Fruit fly (Drosophila melanogaster) whole organism, wandering third instar larva: ENCODE results near the gene tty.
A peak's percentile ranks its signal among the peaks of the same experiment; 100 is the strongest.

Source experiments
- Abd-B ChIP-seq: fragments of >200 bp; optimal IDR thresholded peaks from 2 replicates; lab custom pipeline; 2017; ENCODE audit warnings: missing biosample characterization, missing genetic modification characterization
- CG9705 ChIP-seq: fragments of 200-800 bp; sonication (Bioruptor generic); optimal IDR thresholded peaks from 2 replicates; lab custom pipeline; 2018; ENCODE audit warnings: missing biosample characterization, mild to moderate bottlenecking, missing genetic modification characterization
- CrebA ChIP-seq: fragments of 200-800 bp; sonication (Bioruptor generic); optimal IDR thresholded peaks from 2 replicates; lab custom pipeline; 2016; ENCODE audit warnings: missing biosample characterization, mild to moderate bottlenecking, missing genetic modification characterization, borderline replicate concordance
- Dif ChIP-seq: fragments of 200-275, 200-300 bp; sonication (Bioruptor generic); optimal IDR thresholded peaks from 2 replicates; lab custom pipeline; 2018; ENCODE audit warnings: missing biosample characterization, missing genetic modification characterization; ENCODE audit not compliant: partially characterized antibody
- GATAd ChIP-seq: sonication (Bioruptor generic); optimal IDR thresholded peaks from 2 replicates; lab custom pipeline; 2016; ENCODE audit warnings: missing biosample characterization, missing genetic modification characterization
- HLH106 ChIP-seq: fragments of 200-800 bp; optimal IDR thresholded peaks from 3 replicates; lab custom pipeline; 2019; ENCODE audit warnings: missing biosample characterization, mild to moderate bottlenecking, missing genetic modification characterization, moderate library complexity
- Hnf4 ChIP-seq: fragments of 200-800 bp; sonication (Bioruptor generic); optimal IDR thresholded peaks from 2 replicates; lab custom pipeline; 2016; ENCODE audit warnings: missing biosample characterization, mild to moderate bottlenecking, missing genetic modification characterization
- Hr78 ChIP-seq: fragments of >200 bp; optimal IDR thresholded peaks from 2 replicates; lab custom pipeline; 2017; ENCODE audit warnings: missing biosample characterization, missing genetic modification characterization
- Hr83 ChIP-seq: fragments of 200-300 bp; sonication (Bioruptor generic); optimal IDR thresholded peaks from 2 replicates; lab custom pipeline; 2016; ENCODE audit warnings: missing biosample characterization, mild to moderate bottlenecking, missing genetic modification characterization, moderate library complexity; ENCODE audit not compliant: poor library complexity, severe bottlenecking
- Jra ChIP-seq: sonication (Bioruptor generic); optimal IDR thresholded peaks from 2 replicates; lab custom pipeline; 2016; ENCODE audit warnings: missing biosample characterization, missing genetic modification characterization
- Mio ChIP-seq: sonication (Bioruptor generic); optimal IDR thresholded peaks from 2 replicates; lab custom pipeline; 2016; ENCODE audit warnings: missing biosample characterization, missing genetic modification characterization
- Myc ChIP-seq: fragments of >200 bp; optimal IDR thresholded peaks from 2 replicates; lab custom pipeline; 2017
- N ChIP-seq: fragments of >200 bp; optimal IDR thresholded peaks from 2 replicates; lab custom pipeline; 2018; ENCODE audit warnings: missing biosample characterization, missing external identifiers, missing genetic modification characterization
- OdsH ChIP-seq: fragments of 200-800 bp; sonication (Bioruptor generic); optimal IDR thresholded peaks from 2 replicates; lab custom pipeline; 2016; ENCODE audit warnings: missing biosample characterization, mild to moderate bottlenecking, missing genetic modification characterization
- Rel ChIP-seq, 2 experiments: fragments of 200-800 bp; sonication (Bioruptor generic) in 1 of 2; optimal IDR thresholded peaks; 2 replicates in 1 of 2; 3 replicates in 1 of 2; lab custom pipeline; 2016 to 2019; ENCODE audit warnings: mild to moderate bottlenecking in 2 of 2, missing biosample characterization in 2 of 2, missing genetic modification characterization in 2 of 2, moderate library complexity in 1 of 2
- Sp1 ChIP-seq: fragments of 200-800 bp; sonication (Bioruptor generic); optimal IDR thresholded peaks from 3 replicates; lab custom pipeline; 2019; ENCODE audit warnings: missing biosample characterization, mild to moderate bottlenecking, missing genetic modification characterization, moderate library complexity
- Vsx2 ChIP-seq: fragments of 200-300, 225-300 bp; sonication (Bioruptor generic); optimal IDR thresholded peaks from 2 replicates; lab custom pipeline; 2018; ENCODE audit warnings: missing biosample characterization, missing genetic modification characterization; ENCODE audit not compliant: partially characterized antibody
- br ChIP-seq: fragments of 200-800 bp; sonication (Bioruptor generic); optimal IDR thresholded peaks from 2 replicates; lab custom pipeline; 2016; ENCODE audit warnings: missing biosample characterization, missing genetic modification characterization
- brk ChIP-seq: fragments of 200-800 bp; sonication (Bioruptor generic); optimal IDR thresholded peaks from 2 replicates; lab custom pipeline; 2016; ENCODE audit warnings: missing biosample characterization, mild to moderate bottlenecking, missing genetic modification characterization
- dl ChIP-seq, 2 experiments: fragments of 175-275, 200-275 bp in 1 of 2; fragments of 200-275 bp in 1 of 2; sonication (Bioruptor generic); optimal IDR thresholded peaks; lab custom pipeline; 2018; ENCODE audit warnings: mild to moderate bottlenecking in 2 of 2, missing biosample characterization in 2 of 2, missing genetic modification characterization in 2 of 2, moderate library complexity in 2 of 2; ENCODE audit not compliant: partially characterized antibody in 2 of 2, insufficient read depth in 1 of 2
- dmrt93B ChIP-seq: fragments of 200-800 bp; sonication (Bioruptor generic); optimal IDR thresholded peaks from 2 replicates; lab custom pipeline; 2018; ENCODE audit warnings: missing biosample characterization, mild to moderate bottlenecking, missing genetic modification characterization
- dsf ChIP-seq: sonication (Bioruptor generic); optimal IDR thresholded peaks from 2 replicates; lab custom pipeline; 2016; ENCODE audit warnings: missing biosample characterization, missing genetic modification characterization, borderline replicate concordance
- foxo ChIP-seq, 2 experiments: fragments of 200-800 bp; sonication (Bioruptor generic); optimal IDR thresholded peaks; 2 replicates in 1 of 2; 3 replicates in 1 of 2; lab custom pipeline; 2016 to 2017; ENCODE audit warnings: missing biosample characterization in 2 of 2, missing genetic modification characterization in 2 of 2
- fru ChIP-seq: fragments of 200-800 bp; sonication (Bioruptor generic); optimal IDR thresholded peaks from 3 replicates; lab custom pipeline; 2016; ENCODE audit warnings: missing biosample characterization, mild to moderate bottlenecking, missing genetic modification characterization
- jim ChIP-seq: fragments of 175-275, 200-325 bp; sonication (Bioruptor generic); optimal IDR thresholded peaks from 2 replicates; lab custom pipeline; 2016; ENCODE audit warnings: missing biosample characterization, mild to moderate bottlenecking, missing genetic modification characterization
- lola ChIP-seq: fragments of >200 bp; optimal IDR thresholded peaks from 2 replicates; lab custom pipeline; 2017; ENCODE audit warnings: missing biosample characterization, missing genetic modification characterization
- pan ChIP-seq: fragments of >200 bp; optimal IDR thresholded peaks from 2 replicates; lab custom pipeline; 2017
- psq ChIP-seq: fragments of 200-800 bp; sonication (Bioruptor generic); optimal IDR thresholded peaks from 3 replicates; lab custom pipeline; 2017; ENCODE audit warnings: missing biosample characterization, mild to moderate bottlenecking, missing genetic modification characterization, moderate library complexity
- rgr ChIP-seq: fragments of 200-800 bp; sonication (Bioruptor generic); optimal IDR thresholded peaks from 3 replicates; lab custom pipeline; 2016; ENCODE audit warnings: missing biosample characterization, mild to moderate bottlenecking, missing genetic modification characterization
- sage ChIP-seq: fragments of 200-800 bp; sonication (Bioruptor generic); optimal IDR thresholded peaks from 2 replicates; lab custom pipeline; 2016; ENCODE audit warnings: missing biosample characterization, mild to moderate bottlenecking, missing genetic modification characterization
- sv ChIP-seq: fragments of 200-800 bp; sonication (Bioruptor generic); optimal IDR thresholded peaks from 3 replicates; lab custom pipeline; 2016; ENCODE audit warnings: missing biosample characterization, missing genetic modification characterization
- tai ChIP-seq: sonication (Bioruptor generic); optimal IDR thresholded peaks from 2 replicates; lab custom pipeline; 2016; ENCODE audit warnings: missing biosample characterization, missing genetic modification characterization
- usp ChIP-seq: fragments of >200 bp; optimal IDR thresholded peaks from 2 replicates; lab custom pipeline; 2017; ENCODE audit warnings: missing biosample characterization, missing genetic modification characterization
- woc ChIP-seq: sonication (Bioruptor generic); optimal IDR thresholded peaks from 2 replicates; lab custom pipeline; 2016; ENCODE audit warnings: missing biosample characterization, mild to moderate bottlenecking, missing genetic modification characterization

tty gene

DNA sequence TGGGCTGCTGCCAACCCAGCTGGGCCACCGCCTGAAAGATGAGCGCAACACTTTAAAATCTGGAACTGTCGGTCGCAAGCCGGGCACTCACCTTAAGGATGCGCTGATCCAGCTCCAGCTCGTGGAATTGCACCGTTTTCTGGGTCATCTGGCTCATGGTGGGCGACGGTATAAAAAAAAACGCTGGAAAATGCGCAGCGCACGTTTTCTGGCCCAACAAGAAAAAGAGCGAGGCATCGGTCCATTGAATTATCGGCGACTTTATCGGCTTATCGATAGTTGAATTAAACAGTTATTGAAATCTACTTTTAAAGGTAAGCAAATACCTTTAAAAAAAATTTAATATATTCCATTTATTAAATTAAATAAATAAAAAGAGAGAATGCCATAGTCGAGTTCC lies 48.2 kb upstream of the tty start, which contains the start of gene Ddx56:
Ddx56 (minus strand) TSS at position 252 of the 400 bp plus-strand sequence.
- TF ChIP-seq Hnf4 (GFP tag; lab: Kevin White, UChicago) (no peak), OdsH (GFP tag; lab: Kevin White, UChicago) (no peak), sv (GFP tag; lab: Kevin White, UChicago) (no peak), psq (GFP tag; lab: Kevin White, UChicago) (no peak), usp (GFP tag; lab: Kevin White, UChicago) (no peak), br (GFP tag; lab: Kevin White, UChicago) (no peak), N (GFP tag; lab: Kevin White, UChicago) (no peak), Myc (lab: Kevin White, UChicago) (no peak), brk (GFP tag; lab: Kevin White, UChicago) (no peak), tai (no peak), dmrt93B (no peak), jim (GFP tag; lab: Kevin White, UChicago) (no peak), sage (GFP tag; lab: Kevin White, UChicago) (no peak), CG9705 (GFP tag; lab: Kevin White, UChicago) (no peak), Hr83 (GFP tag; lab: Kevin White, UChicago) (no peak), lola (GFP tag; lab: Kevin White, UChicago) (no peak)

DNA sequence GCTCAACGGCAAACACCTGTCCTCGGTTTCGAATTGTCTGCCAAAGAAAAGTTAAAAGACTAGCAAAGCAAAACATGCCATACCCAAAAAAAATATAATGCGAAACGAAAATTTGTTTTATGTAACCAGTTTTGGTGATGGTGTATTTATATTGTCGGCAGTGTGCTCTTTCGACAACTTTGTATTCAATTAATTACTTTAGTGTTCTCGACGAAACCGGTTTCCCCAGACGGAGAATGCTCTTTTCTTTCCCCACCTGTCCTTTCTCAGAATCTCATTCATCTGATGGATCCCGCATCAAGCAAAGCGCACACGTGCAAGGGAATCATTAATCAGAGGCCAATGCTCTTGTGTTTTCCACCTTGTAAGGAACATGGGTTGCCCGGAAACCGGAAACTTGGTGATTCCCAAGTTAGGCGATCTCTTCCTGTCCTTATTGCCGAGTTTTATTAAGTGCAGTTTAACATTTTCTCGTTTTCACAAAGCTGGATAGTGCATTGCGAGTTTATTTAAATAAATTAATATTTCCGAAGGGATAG lies 38.9 kb upstream of the tty start:
- no peak for TF ChIP-seq OdsH (GFP tag; lab: Kevin White, UChicago)
- TF ChIP-seq Rel (GFP tag; optimal IDR thresholded peaks at IDR 0.05; lab: Kevin White, UChicago), result no peak
- TF ChIP-seq Rel (tag; optimal IDR thresholded peaks at IDR 0.05; lab: Kevin White, UChicago), result peak; percentile 83
- TF ChIP-seq, all 38 proteins: peak for 1

DNA sequence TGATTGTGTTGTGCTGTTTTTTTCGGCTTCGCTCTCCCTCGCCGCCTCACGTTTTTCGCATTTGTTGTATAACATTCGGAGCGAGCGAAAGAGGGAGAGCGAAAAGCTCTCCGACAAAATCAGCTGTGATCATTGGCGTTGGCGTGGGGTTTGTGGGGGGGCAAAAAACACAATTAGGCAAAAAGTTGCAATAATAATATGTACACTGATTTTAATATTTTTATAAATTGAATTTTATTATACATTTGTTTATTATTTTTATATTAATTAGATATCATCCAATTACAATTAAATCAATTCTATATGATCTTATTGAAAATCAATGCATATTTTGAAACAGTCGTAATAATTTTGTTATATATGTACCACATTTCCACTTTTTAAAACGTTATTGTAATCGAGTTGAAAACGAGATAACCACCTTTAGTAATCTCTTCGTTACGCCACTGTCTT lies 36.1 kb upstream of the tty start:
- TF ChIP-seq Hr83 (GFP tag; lab: Kevin White, UChicago) (no peak), Dif (GFP tag; lab: Kevin White, UChicago) (no peak), woc (no peak), pan (lab: Kevin White, UChicago) (no peak), Myc (lab: Kevin White, UChicago) (no peak), Jra (no peak), sage (GFP tag; lab: Kevin White, UChicago) (no peak), N (GFP tag; lab: Kevin White, UChicago) (no peak), psq (GFP tag; lab: Kevin White, UChicago) (peak; percentile 38), OdsH (GFP tag; lab: Kevin White, UChicago) (peak; percentile 6), foxo (GFP tag; optimal IDR thresholded peaks at IDR 0.05; lab: Kevin White, UChicago) (peak in 1 of 2 experiments; percentile 54), Vsx2 (GFP tag; lab: Kevin White, UChicago) (no peak), Sp1 (peak; percentile 7), dsf (GFP tag; lab: Kevin White, UChicago) (no peak), Abd-B (GFP tag; lab: Kevin White, UChicago) (no peak), Mio (GFP tag; lab: Kevin White, UChicago) (no peak), Rel (GFP tag; optimal IDR thresholded peaks at IDR 0.05; lab: Kevin White, UChicago) (no peak), Rel (tag; optimal IDR thresholded peaks at IDR 0.05; lab: Kevin White, UChicago) (no peak), fru (GFP tag; lab: Kevin White, UChicago) (peak; percentile 7), HLH106 (peak; percentile 37), CrebA (GFP tag; lab: Kevin White, UChicago) (no peak), CG9705 (GFP tag; lab: Kevin White, UChicago) (no peak), lola (GFP tag; lab: Kevin White, UChicago) (no peak), dl (GFP tag; optimal IDR thresholded peaks at IDR 0.05; lab: Kevin White, UChicago; ENCODE audit: insufficient read depth in 1 of 2, partially characterized antibody in 2 of 2) (peak in 1 of 2 experiments; percentile 2), rgr (GFP tag; lab: Kevin White, UChicago) (peak; percentile 31), Hr78 (no peak), GATAd (GFP tag; lab: Kevin White, UChicago) (no peak)
